Worm (Caenorhabditis elegans): Measurements from ENCODE around the gene F48G7.10.

The F48G7.10 gene

ce11 chrV:596923-597322 lies 37.8 kb downstream of the F48G7.10 start:
- TF ChIP-seq elt-3 (tag; optimal IDR thresholded peaks at IDR 0.05): no peak
- TF ChIP-seq elt-1 (tag; optimal IDR thresholded peaks at IDR 0.05): peak; percentile 29
- TF ChIP-seq nhr-237 (tag; optimal IDR thresholded peaks at IDR 0.05): no peak
- TF ChIP-seq crh-2 (tag; optimal IDR thresholded peaks at IDR 0.05): no peak
- TF ChIP-seq zag-1 (tag; optimal IDR thresholded peaks at IDR 0.05): no peak
- peak; percentile 83 for TF ChIP-seq ceh-16 (tag; optimal IDR thresholded peaks at IDR 0.05)
- peak; percentile 76 for TF ChIP-seq sma-9 (GFP tag; optimal IDR thresholded peaks at IDR 0.05)
- TF ChIP-seq sma-9 (tag; optimal IDR thresholded peaks at IDR 0.05): no peak
- TF ChIP-seq egl-27 (tag; optimal IDR thresholded peaks at IDR 0.05): no peak
- no peak for TF ChIP-seq gmeb-1 (tag; optimal IDR thresholded peaks at IDR 0.05)
- no peak for TF ChIP-seq R02D3.7 (tag; optimal IDR thresholded peaks at IDR 0.05)
- no peak for TF ChIP-seq dmd-4 (tag; optimal IDR thresholded peaks at IDR 0.05)
- TF ChIP-seq ztf-1 (GFP tag; conservative IDR thresholded peaks at IDR 0.05): no peak

DNA sequence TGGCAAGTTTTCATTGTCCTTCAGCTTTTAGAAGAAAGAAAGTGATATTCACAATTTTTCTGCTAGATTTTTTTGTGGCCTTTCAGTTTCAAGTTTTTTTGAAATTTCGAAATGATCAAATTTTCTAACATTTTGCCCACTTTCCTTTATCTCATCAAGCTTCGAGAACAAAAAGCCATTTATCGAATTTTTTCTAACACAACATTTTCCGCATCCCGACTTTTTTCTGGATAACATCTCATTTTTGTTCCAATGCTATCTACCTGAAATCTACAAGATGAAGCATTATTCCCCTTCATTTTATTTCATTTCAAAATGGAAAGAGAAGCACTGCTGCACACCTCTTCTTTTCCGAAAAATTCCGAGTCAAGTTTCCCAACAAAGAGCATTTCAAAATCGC lies 41.8 kb downstream of the F48G7.10 start, which contains the start of gene ZK488.5:
TSS of gene ZK488.5 (plus strand) at position 301 of the 400 bp plus-strand sequence.
- TF ChIP-seq nhr-12 (tag; optimal IDR thresholded peaks at IDR 0.05) (no peak), unc-39 (tag; optimal IDR thresholded peaks at IDR 0.05) (no peak), crh-2 (tag; optimal IDR thresholded peaks at IDR 0.05) (no peak), aly-2 (tag; optimal IDR thresholded peaks at IDR 0.05) (no peak), nhr-10 (tag; optimal IDR thresholded peaks at IDR 0.05) (no peak), sma-9 (GFP tag; optimal IDR thresholded peaks at IDR 0.05) (no peak), sma-9 (tag; optimal IDR thresholded peaks at IDR 0.05) (no peak), nhr-25 (tag; optimal IDR thresholded peaks at IDR 0.05) (no peak), zag-1 (tag; optimal IDR thresholded peaks at IDR 0.05) (no peak), mab-5 (tag; optimal IDR thresholded peaks at IDR 0.05) (no peak), ztf-11 (tag; optimal IDR thresholded peaks at IDR 0.05) (no peak), ceh-16 (tag; optimal IDR thresholded peaks at IDR 0.05) (no peak), alr-1 (tag; optimal IDR thresholded peaks at IDR 0.05) (no peak), F13H6.1 (tag; optimal IDR thresholded peaks at IDR 0.05) (no peak), R02D3.7 (tag; optimal IDR thresholded peaks at IDR 0.05) (no peak), fos-1 (tag; optimal IDR thresholded peaks at IDR 0.05) (no peak), ZK546.5 (tag; optimal IDR thresholded peaks at IDR 0.05) (no peak), lin-11 (tag; optimal IDR thresholded peaks at IDR 0.05) (no peak), ama-1 (optimal IDR thresholded peaks at IDR 0.05) (no peak), lin-39 (tag; optimal IDR thresholded peaks at IDR 0.05) (no peak)

DNA sequence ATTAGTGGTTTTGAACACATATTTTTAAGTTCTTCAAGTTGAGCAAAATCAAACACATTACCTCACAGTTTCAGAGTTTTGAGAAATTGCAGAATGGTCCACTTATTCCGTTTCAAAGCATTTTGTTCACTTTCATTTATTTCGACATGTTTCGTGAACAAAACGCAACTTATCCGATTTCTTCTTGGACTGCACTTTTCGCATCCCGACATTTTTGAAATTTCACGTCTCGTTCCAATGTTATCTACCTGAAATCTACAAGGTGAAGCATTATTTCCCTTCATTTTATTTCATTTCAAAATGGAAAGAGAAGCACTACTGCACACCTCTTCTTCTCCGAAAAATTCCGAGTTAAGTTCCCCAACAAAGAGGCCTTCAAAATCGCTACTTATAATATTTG lies 44.6 kb downstream of the F48G7.10 start, which contains the start of gene ZK488.6:
TSS of gene ZK488.6 (plus strand) at position 301 of the 400 bp plus-strand sequence.
- TF ChIP-seq fos-1 (tag; optimal IDR thresholded peaks at IDR 0.05) (no peak), ama-1 (optimal IDR thresholded peaks at IDR 0.05) (no peak), peb-1 (tag; optimal IDR thresholded peaks at IDR 0.05) (no peak)

- TF ChIP-seq nhr-23 (tag; optimal IDR thresholded peaks at IDR 0.05) (no peak), nhr-77 (tag; optimal IDR thresholded peaks at IDR 0.05) (no peak), lin-39 (tag; optimal IDR thresholded peaks at IDR 0.05) (no peak), peb-1 (tag; optimal IDR thresholded peaks at IDR 0.05) (no peak), sma-9 (GFP tag; optimal IDR thresholded peaks at IDR 0.05) (no peak), sma-9 (tag; optimal IDR thresholded peaks at IDR 0.05) (no peak), skn-1 (tag; optimal IDR thresholded peaks at IDR 0.05) (no peak), unc-55 (GFP tag; optimal IDR thresholded peaks at IDR 0.05) (no peak), elt-3 (tag; optimal IDR thresholded peaks at IDR 0.05) (no peak), nhr-11 (tag; optimal IDR thresholded peaks at IDR 0.05) (no peak), sem-4 (tag; optimal IDR thresholded peaks at IDR 0.05) (no peak)
Observed at ce11 chrV:587818-588217, 46.9 kb downstream of the F48G7.10 start, which contains the start of gene K06H6.1. Gene K06H6.1, plus strand, starts transcription at chrV:588118.

DNA sequence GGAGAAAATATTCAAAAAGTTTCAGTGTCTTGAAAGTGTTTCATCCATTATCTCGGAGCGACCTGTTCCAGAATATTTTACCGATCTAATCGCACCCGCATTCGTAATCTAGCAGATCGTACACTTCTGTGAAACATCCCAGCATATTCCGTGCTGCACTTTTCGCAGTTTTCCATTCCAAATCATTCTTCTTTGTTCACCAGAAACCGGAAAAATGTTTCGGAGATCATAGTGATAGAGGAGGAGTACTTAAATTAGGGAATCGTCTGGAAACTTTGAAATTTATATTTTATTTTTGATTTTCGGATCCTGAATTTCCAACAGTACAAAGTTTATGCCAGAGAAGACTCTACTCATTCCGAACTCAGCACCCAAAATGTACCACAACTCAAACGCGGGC lies 49.3 kb downstream of the F48G7.10 start, which contains the start of gene K06H6.2:
TSS of gene K06H6.2 (plus strand) at position 301 of the 400 bp plus-strand sequence.
- no peak for TF ChIP-seq elt-1 (tag; optimal IDR thresholded peaks at IDR 0.05)
- TF ChIP-seq Y55F3AM.14 (GFP tag; optimal IDR thresholded peaks at IDR 0.05): no peak
- no peak for TF ChIP-seq peb-1 (tag; optimal IDR thresholded peaks at IDR 0.05)
- no peak for TF ChIP-seq nhr-23 (tag; optimal IDR thresholded peaks at IDR 0.05)
- no peak for TF ChIP-seq C34F6.9 (tag; optimal IDR thresholded peaks at IDR 0.05)
- TF ChIP-seq snpc-4 (tag; optimal IDR thresholded peaks at IDR 0.05): no peak
- no peak for TF ChIP-seq fos-1 (tag; optimal IDR thresholded peaks at IDR 0.05)
- no peak for TF ChIP-seq nhr-11 (tag; optimal IDR thresholded peaks at IDR 0.05)

Measured in whole organism, L2 larva.